Worm (Caenorhabditis elegans) whole organism, midembryonic: Measurements from ENCODE around the gene C34D4.4.

Experiments used
- flt-1 ChIP-seq: fragments of 200-800 bp; sonication (Bioruptor generic); IDR thresholded peaks from 2 replicates; pipeline ENCODE4 v1.3.6; 2022; ENCODE audit warnings: missing genetic modification characterization, missing compliant biosample characterization
- med-1 ChIP-seq: sonication (generic microtip); optimal IDR thresholded peaks from 2 replicates; lab custom pipeline; 2017; ENCODE audit warnings: missing genetic modification characterization, mild to moderate bottlenecking, missing compliant biosample characterization, antibody characterized with exemption, missing genetic modification reagents; ENCODE audit not compliant: insufficient read depth
- tab-1 ChIP-seq: fragments of 200-800 bp; sonication (Bioruptor generic); IDR thresholded peaks from 2 replicates; pipeline ENCODE4 v1.3.6; 2022; ENCODE audit warnings: missing genetic modification characterization, missing compliant biosample characterization
- ztf-23 ChIP-seq: fragments of 200-800 bp; sonication (Bioruptor generic); IDR thresholded peaks from 2 replicates; pipeline ENCODE4 v1.3.6; 2022; ENCODE audit warnings: missing genetic modification reagents, missing genetic modification characterization, missing compliant biosample characterization
- ztf-29 ChIP-seq: fragments of 200-800 bp; sonication (Bioruptor generic); IDR thresholded peaks from 2 replicates; pipeline ENCODE4 v1.3.6; 2022; ENCODE audit warnings: missing genetic modification reagents, missing genetic modification characterization, missing compliant biosample characterization

ce11 chrIV:7158161-7158560, 9.0 kb downstream of the C34D4.4 start:
- TF ChIP-seq tab-1 (GFP tag; lab: Robert Waterston, UW) (no peak), flt-1 (GFP tag; lab: Robert Waterston, UW) (no peak), ztf-23 (GFP tag; lab: Robert Waterston, UW) (no peak), ztf-29 (GFP tag; lab: Robert Waterston, UW) (no peak), med-1 (GFP tag; lab: Kevin White, UChicago) (no peak)
